Worm (Caenorhabditis elegans) whole organism, L3 larva: ENCODE data around the gene ZC15.1.

Source experiments
- R02D3.7 ChIP-seq: fragments of 150-350 bp; optimal IDR thresholded peaks from 2 replicates; lab custom pipeline; 2014; ENCODE audit warnings: missing biosample characterization, missing genetic modification characterization
- ZK546.5 ChIP-seq: sonication (generic microtip); optimal IDR thresholded peaks from 2 replicates; lab custom pipeline; 2017; ENCODE audit warnings: missing biosample characterization, missing genetic modification characterization
- aly-2 ChIP-seq: fragments of 150-350 bp; optimal IDR thresholded peaks from 2 replicates; lab custom pipeline; 2014; ENCODE audit warnings: missing biosample characterization, missing genetic modification characterization
- ceh-82 ChIP-seq: fragments of 150-350 bp; optimal IDR thresholded peaks from 2 replicates; lab custom pipeline; 2014; ENCODE audit warnings: missing biosample characterization, missing genetic modification characterization
- ceh-9 ChIP-seq: sonication (generic microtip); optimal IDR thresholded peaks from 2 replicates; lab custom pipeline; 2018; ENCODE audit warnings: missing biosample characterization, missing genetic modification characterization
- daf-12 ChIP-seq: fragments of 150-350 bp; optimal IDR thresholded peaks from 2 replicates; lab custom pipeline; 2014; ENCODE audit warnings: missing biosample characterization, missing genetic modification reagents, missing genetic modification characterization
- egl-27 ChIP-seq: sonication (generic microtip); optimal IDR thresholded peaks from 4 replicates; lab custom pipeline; 2017; ENCODE audit warnings: missing biosample characterization, missing genetic modification reagents, missing genetic modification characterization
- egl-5 ChIP-seq: fragments of 150-350 bp; optimal IDR thresholded peaks from 2 replicates; lab custom pipeline; 2017; ENCODE audit warnings: missing biosample characterization, missing genetic modification reagents, missing genetic modification characterization, inconsistent platforms
- elt-1 ChIP-seq: fragments of 150-350 bp; optimal IDR thresholded peaks from 2 replicates; lab custom pipeline; 2014; ENCODE audit warnings: missing biosample characterization, missing genetic modification characterization
- elt-2 ChIP-seq: sonication (generic microtip); optimal IDR thresholded peaks from 2 replicates; lab custom pipeline; 2016; ENCODE audit warnings: missing genetic modification reagents, mild to moderate bottlenecking, missing genetic modification characterization, missing compliant biosample characterization
- elt-3 ChIP-seq, 3 experiments: fragments of 150-350 bp in 1 of 3; sonication (generic microtip) in 2 of 3; optimal IDR thresholded peaks; 2 replicates in 2 of 3; 4 replicates in 1 of 3; lab custom pipeline; 2014 to 2017; ENCODE audit warnings: missing biosample characterization in 3 of 3, missing genetic modification characterization in 3 of 3
- eor-1 ChIP-seq, 2 experiments: fragments of 150-350 bp; optimal IDR thresholded peaks; 2 replicates each; lab custom pipeline; 2014 to 2018; ENCODE audit warnings: missing biosample characterization in 2 of 2, missing genetic modification characterization in 2 of 2
- fkh-10 ChIP-seq: sonication (generic microtip); optimal IDR thresholded peaks from 2 replicates; lab custom pipeline; 2017; ENCODE audit warnings: missing biosample characterization, missing genetic modification reagents, missing genetic modification characterization
- fkh-2 ChIP-seq: fragments of 150-350 bp; optimal IDR thresholded peaks from 2 replicates; lab custom pipeline; 2014; ENCODE audit warnings: missing biosample characterization, missing genetic modification reagents, missing genetic modification characterization
- fos-1 ChIP-seq: fragments of 150-350 bp; optimal IDR thresholded peaks from 2 replicates; lab custom pipeline; 2014; ENCODE audit warnings: missing biosample characterization, missing genetic modification characterization
- jun-1 ChIP-seq: fragments of 150-350 bp; optimal IDR thresholded peaks from 2 replicates; lab custom pipeline; 2014; ENCODE audit warnings: missing biosample characterization, missing genetic modification reagents, missing genetic modification characterization
- lin-15B ChIP-seq: fragments of 150-350 bp; optimal IDR thresholded peaks from 2 replicates; lab custom pipeline; 2014; ENCODE audit warnings: missing biosample characterization, missing genetic modification characterization
- lin-39 ChIP-seq: fragments of 150-350 bp; optimal IDR thresholded peaks from 2 replicates; lab custom pipeline; 2018; ENCODE audit warnings: missing biosample characterization, missing genetic modification reagents, missing genetic modification characterization
- mdl-1 ChIP-seq: fragments of 150-350 bp; optimal IDR thresholded peaks from 2 replicates; lab custom pipeline; 2014; ENCODE audit warnings: missing biosample characterization, missing genetic modification characterization
- mml-1 ChIP-seq: fragments of 150-350 bp; sonication (generic microtip); optimal IDR thresholded peaks from 3 replicates; lab custom pipeline; 2014; ENCODE audit warnings: missing biosample characterization, missing genetic modification characterization
- nfya-1 ChIP-seq: sonication (generic microtip); optimal IDR thresholded peaks from 2 replicates; lab custom pipeline; 2017; ENCODE audit warnings: missing genetic modification characterization, mild to moderate bottlenecking, missing compliant biosample characterization, antibody characterized with exemption, moderate library complexity; ENCODE audit not compliant: insufficient read depth
- nhr-11 ChIP-seq: fragments of 150-350 bp; optimal IDR thresholded peaks from 2 replicates; lab custom pipeline; 2014; ENCODE audit warnings: missing biosample characterization, missing genetic modification characterization
- nhr-12 ChIP-seq: fragments of 150-350 bp; optimal IDR thresholded peaks from 2 replicates; lab custom pipeline; 2014; ENCODE audit warnings: missing biosample characterization, missing genetic modification characterization
- nhr-23 ChIP-seq: fragments of 150-350 bp; optimal IDR thresholded peaks from 2 replicates; lab custom pipeline; 2014; ENCODE audit warnings: missing biosample characterization, missing genetic modification reagents, missing genetic modification characterization
- nhr-237 ChIP-seq: fragments of 150-350 bp; optimal IDR thresholded peaks from 2 replicates; lab custom pipeline; 2014; ENCODE audit warnings: missing biosample characterization, missing genetic modification characterization
- nhr-25 ChIP-seq: sonication (generic microtip); optimal IDR thresholded peaks from 2 replicates; lab custom pipeline; 2017; ENCODE audit warnings: missing biosample characterization, missing genetic modification characterization
- nhr-67 ChIP-seq: fragments of 150-350 bp; optimal IDR thresholded peaks from 2 replicates; lab custom pipeline; 2014; ENCODE audit warnings: missing biosample characterization, missing genetic modification characterization
- nhr-77 ChIP-seq: fragments of 150-350 bp; optimal IDR thresholded peaks from 2 replicates; lab custom pipeline; 2014; ENCODE audit warnings: missing biosample characterization, missing genetic modification characterization
- pha-4 ChIP-seq: fragments of 150-350 bp; optimal IDR thresholded peaks from 2 replicates; lab custom pipeline; 2014; ENCODE audit warnings: missing biosample characterization, missing genetic modification reagents, missing genetic modification characterization
- pqm-1 ChIP-seq: fragments of 150-350 bp; optimal IDR thresholded peaks from 2 replicates; lab custom pipeline; 2017; ENCODE audit warnings: missing biosample characterization, missing genetic modification characterization, inconsistent platforms
- sea-2 ChIP-seq: fragments of 150-350 bp; sonication (generic microtip); optimal IDR thresholded peaks from 4 replicates; lab custom pipeline; 2014; ENCODE audit warnings: missing biosample characterization, missing genetic modification reagents, missing genetic modification characterization
- snpc-4 ChIP-seq: fragments of 150-350 bp; optimal IDR thresholded peaks from 2 replicates; lab custom pipeline; 2014; ENCODE audit warnings: missing biosample characterization, missing genetic modification characterization
- tbx-2 ChIP-seq: sonication (generic microtip); optimal IDR thresholded peaks from 2 replicates; lab custom pipeline; 2016; ENCODE audit warnings: mild to moderate bottlenecking, missing genetic modification characterization, missing compliant biosample characterization
- unc-39 ChIP-seq: sonication (generic microtip); optimal IDR thresholded peaks from 4 replicates; lab custom pipeline; 2017; ENCODE audit warnings: missing biosample characterization, missing genetic modification characterization
- ztf-11 ChIP-seq: fragments of 150-350 bp; optimal IDR thresholded peaks from 2 replicates; lab custom pipeline; 2014; ENCODE audit warnings: missing biosample characterization, missing genetic modification characterization
- ztf-4 ChIP-seq: fragments of 150-350 bp; optimal IDR thresholded peaks from 2 replicates; lab custom pipeline; 2014; ENCODE audit warnings: missing biosample characterization, missing genetic modification characterization

The ZC15.1 gene

DNA sequence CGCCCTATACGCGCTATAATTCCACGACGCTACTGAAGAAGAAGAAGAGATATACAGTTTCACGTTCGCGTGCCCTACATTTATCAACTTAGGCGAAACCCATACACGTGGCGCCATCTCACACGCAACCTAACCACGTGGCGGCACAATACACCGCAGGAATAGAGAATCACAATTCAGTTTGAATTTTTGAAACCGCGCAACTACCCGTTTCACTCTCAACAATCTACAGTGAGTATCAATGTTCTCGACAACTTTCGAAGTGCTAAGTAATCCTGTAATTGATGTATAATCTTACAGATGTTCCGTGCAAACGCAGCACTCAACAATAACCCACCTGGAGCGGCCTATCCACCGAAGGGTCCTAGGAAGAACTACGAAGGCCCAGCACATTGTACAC is at the start of gene ZC15.1:
Gene ZC15.1 (plus strand): TSS at position 301 of the 400 bp plus-strand sequence.
- TF ChIP-seq egl-27 (tag; lab: Kevin White, UChicago) (no peak), nfya-1 (no peak), sea-2 (GFP tag; lab: Kevin White, UChicago) (no peak), ceh-9 (tag; lab: Kevin White, UChicago) (no peak), mml-1 (no peak), fkh-2 (tag; lab: Kevin White, UChicago) (no peak)

ce11 chrV:20266992-20267391 is 38.9 kb upstream of the ZC15.1 start, which contains the start of gene mdt-17:
TSS of gene mdt-17 (minus strand) at chrV:20267247.
- TF ChIP-seq lin-39 (tag; lab: Kevin White, UChicago) (no peak), eor-1 (tag; optimal IDR thresholded peaks at IDR 0.05; lab: Kevin White, UChicago) (no peak), nhr-12 (tag; lab: Kevin White, UChicago) (no peak), ZK546.5 (tag; lab: Kevin White, UChicago) (no peak), elt-1 (tag; lab: Kevin White, UChicago) (no peak), mdl-1 (tag; lab: Kevin White, UChicago) (no peak), pha-4 (tag; lab: Kevin White, UChicago) (no peak), aly-2 (tag; lab: Kevin White, UChicago) (no peak), fkh-10 (no peak), fkh-2 (tag; lab: Kevin White, UChicago) (no peak), jun-1 (tag; lab: Kevin White, UChicago) (no peak)

ce11 chrV:20269661-20270137 is 36.2 kb upstream of the ZC15.1 start, which contains the start of the genes prmt-1 and cdkr-3:
TSS of gene prmt-1 (minus strand) at chrV:20269711.
TSS of gene cdkr-3 (plus strand) at chrV:20270107.
- TF ChIP-seq egl-5: peak; percentile 29
- TF ChIP-seq nfya-1: peak; percentile 65
- no peak for TF ChIP-seq elt-1 (tag; lab: Kevin White, UChicago)
- TF ChIP-seq lin-39 (tag; lab: Kevin White, UChicago): peak; percentile 53
- TF ChIP-seq R02D3.7 (tag; lab: Kevin White, UChicago): peak; percentile 87
- no peak for TF ChIP-seq nhr-67
- TF ChIP-seq snpc-4 (tag; lab: Kevin White, UChicago): peak; percentile 15
- TF ChIP-seq sea-2 (GFP tag; lab: Kevin White, UChicago): no peak
- peak; percentile 77 for TF ChIP-seq lin-15B (tag; lab: Kevin White, UChicago)
- TF ChIP-seq nhr-25 (tag; lab: Kevin White, UChicago): no peak
- no peak for TF ChIP-seq daf-12 (tag; lab: Kevin White, UChicago)
- no peak for TF ChIP-seq aly-2 (tag; lab: Kevin White, UChicago)
- no peak for TF ChIP-seq nhr-237
- TF ChIP-seq pqm-1 (tag; lab: Kevin White, UChicago): peak; percentile 12
- TF ChIP-seq ztf-4 (tag; lab: Kevin White, UChicago): no peak
- no peak for TF ChIP-seq egl-27 (tag; lab: Kevin White, UChicago)
- peak; percentile 75 for TF ChIP-seq pha-4 (tag; lab: Kevin White, UChicago)
- TF ChIP-seq elt-2 (tag; lab: Kevin White, UChicago): no peak
- TF ChIP-seq unc-39: no peak
- no peak for TF ChIP-seq elt-3 (tag; optimal IDR thresholded peaks at IDR 0.05; lab: Kevin White, UChicago)
- no peak for TF ChIP-seq ztf-11 (tag; lab: Kevin White, UChicago)
- no peak for TF ChIP-seq nhr-77 (tag; lab: Kevin White, UChicago)
- peak; percentile 7 for TF ChIP-seq fkh-10
- TF ChIP-seq nhr-23: peak; percentile 18
- TF ChIP-seq ZK546.5 (tag; lab: Kevin White, UChicago): no peak

- no peak for TF ChIP-seq ztf-11 (tag; lab: Kevin White, UChicago)
- TF ChIP-seq nfya-1: no peak
- no peak for TF ChIP-seq nhr-25 (tag; lab: Kevin White, UChicago)
- no peak for TF ChIP-seq nhr-237
- no peak for TF ChIP-seq aly-2 (tag; lab: Kevin White, UChicago)
- TF ChIP-seq ceh-82 (tag; lab: Kevin White, UChicago): no peak
Observed at ce11 chrV:20276923-20277322, 29.0 kb upstream of the ZC15.1 start.

- TF ChIP-seq nhr-11: no peak
- no peak for TF ChIP-seq nhr-25 (tag; lab: Kevin White, UChicago)
- TF ChIP-seq tbx-2 (tag; lab: Kevin White, UChicago): no peak
- no peak for TF ChIP-seq ztf-11 (tag; lab: Kevin White, UChicago)
- no peak for TF ChIP-seq fos-1
- no peak for TF ChIP-seq pha-4 (tag; lab: Kevin White, UChicago)
- no peak for TF ChIP-seq ztf-4 (tag; lab: Kevin White, UChicago)
- no peak for TF ChIP-seq nhr-12 (tag; lab: Kevin White, UChicago)
- no peak for TF ChIP-seq mdl-1 (tag; lab: Kevin White, UChicago)
- no peak for TF ChIP-seq jun-1 (tag; lab: Kevin White, UChicago)
- no peak for TF ChIP-seq egl-5
- TF ChIP-seq nhr-67: no peak
- TF ChIP-seq elt-2 (tag; lab: Kevin White, UChicago): no peak
Observed at ce11 chrV:20279309-20279708, 26.6 kb upstream of the ZC15.1 start.
